Fruit fly (Drosophila melanogaster) Kc167 (cell line): ENCODE results near the gene Tbc1d8-9.

Experiments
- Myc ChIP-seq: fragments of >200 bp; optimal IDR thresholded peaks from 2 replicates; lab custom pipeline; 2017; ENCODE audit warnings: missing external identifiers
- Sin3A ChIP-seq: fragments of >200 bp; optimal IDR thresholded peaks from 2 replicates; lab custom pipeline; 2018; ENCODE audit warnings: missing external identifiers
- h ChIP-seq: fragments of >200 bp; optimal IDR thresholded peaks from 3 replicates; lab custom pipeline; 2018; ENCODE audit warnings: missing external identifiers
- insv ChIP-seq: fragments of >200 bp; optimal IDR thresholded peaks from 3 replicates; lab custom pipeline; 2018; ENCODE audit warnings: missing external identifiers
- psq ChIP-seq: fragments of >200 bp; optimal IDR thresholded peaks from 2 replicates; lab custom pipeline; 2017; ENCODE audit warnings: missing external identifiers
- ttk ChIP-seq: sonication (Bioruptor generic); optimal IDR thresholded peaks from 2 replicates; lab custom pipeline; 2017; ENCODE audit warnings: missing external identifiers

Tbc1d8-9 gene

dm6 chr3L:21363926-21364537 is 20.5 kb upstream of the Tbc1d8-9 start:
- TF ChIP-seq Myc (lab: Kevin White, UChicago) (no peak), Sin3A (lab: Kevin White, UChicago) (no peak), psq (lab: Kevin White, UChicago) (no peak), insv (lab: Kevin White, UChicago) (no peak), ttk (lab: Kevin White, UChicago) (no peak), h (no peak)

dm6 chr3L:21359879-21360278 is 16.4 kb upstream of the Tbc1d8-9 start, which contains the start of gene CG32440:
TSS of gene CG32440 (plus strand) at chr3L:21360179.
- TF ChIP-seq Myc (lab: Kevin White, UChicago), result no peak

- TF ChIP-seq ttk (lab: Kevin White, UChicago) (no peak), Sin3A (lab: Kevin White, UChicago) (no peak), psq (lab: Kevin White, UChicago) (no peak), h (no peak), Myc (lab: Kevin White, UChicago) (no peak), insv (lab: Kevin White, UChicago) (no peak)
These were observed 13.9 kb upstream of the Tbc1d8-9 start, which contains the start of gene CG32437 for dm6 chr3L:21357383-21357782. TSS of gene CG32437 (plus strand) at chr3L:21357683.

- TF ChIP-seq h (no peak), psq (lab: Kevin White, UChicago) (no peak), Sin3A (lab: Kevin White, UChicago) (no peak), Myc (lab: Kevin White, UChicago) (no peak), ttk (lab: Kevin White, UChicago) (no peak), insv (lab: Kevin White, UChicago) (no peak)
These were observed 12.9 kb upstream of the Tbc1d8-9 start, which contains the start of gene CG12971 for dm6 chr3L:21356395-21356794. TSS of gene CG12971 (minus strand) at chr3L:21356495.

dm6 chr3L:21348983-21349432 is 5.5 kb upstream of the Tbc1d8-9 start, which contains the start of gene ebd2:
TSS of gene ebd2 (minus strand) at chr3L:21349288.
- TF ChIP-seq Myc (lab: Kevin White, UChicago), result no peak
- TF ChIP-seq h, result no peak

- TF ChIP-seq ttk (lab: Kevin White, UChicago), result no peak
- no peak for TF ChIP-seq Myc (lab: Kevin White, UChicago)
- no peak for TF ChIP-seq h
- no peak for TF ChIP-seq insv (lab: Kevin White, UChicago)
- no peak for TF ChIP-seq psq (lab: Kevin White, UChicago)
- no peak for TF ChIP-seq Sin3A (lab: Kevin White, UChicago)
These were observed 3.8 kb upstream of the Tbc1d8-9 start for dm6 chr3L:21347197-21347831.

- TF ChIP-seq insv (lab: Kevin White, UChicago) (no peak), h (no peak), ttk (lab: Kevin White, UChicago) (no peak), psq (lab: Kevin White, UChicago) (no peak), Sin3A (lab: Kevin White, UChicago) (no peak), Myc (lab: Kevin White, UChicago) (no peak)
These were observed 3.1 kb upstream of the Tbc1d8-9 start for dm6 chr3L:21346463-21347196.

- TF ChIP-seq Sin3A (lab: Kevin White, UChicago), result no peak
These were observed 924 bp downstream of the Tbc1d8-9 start for dm6 chr3L:21342592-21342991.

dm6 chr3L:21334999-21335631 is 8.4 kb downstream of the Tbc1d8-9 start, which contains the start of gene Tsr1:
TSS of gene Tsr1 (plus strand) at chr3L:21335215.
- TF ChIP-seq insv (lab: Kevin White, UChicago), result no peak
- TF ChIP-seq h, result no peak
- no peak for TF ChIP-seq Myc (lab: Kevin White, UChicago)
- TF ChIP-seq Sin3A (lab: Kevin White, UChicago), result no peak
- TF ChIP-seq psq (lab: Kevin White, UChicago), result no peak
- no peak for TF ChIP-seq ttk (lab: Kevin White, UChicago)

- TF ChIP-seq psq (lab: Kevin White, UChicago), result no peak
- no peak for TF ChIP-seq Sin3A (lab: Kevin White, UChicago)
- TF ChIP-seq Myc (lab: Kevin White, UChicago), result no peak
- no peak for TF ChIP-seq insv (lab: Kevin White, UChicago)
- no peak for TF ChIP-seq h
- no peak for TF ChIP-seq ttk (lab: Kevin White, UChicago)
These were observed 18.8 kb downstream of the Tbc1d8-9 start for dm6 chr3L:21324724-21325123.

dm6 chr3L:21321807-21322503 is 21.6 kb downstream of the Tbc1d8-9 start:
- TF ChIP-seq ttk (lab: Kevin White, UChicago), result no peak
- no peak for TF ChIP-seq Myc (lab: Kevin White, UChicago)
- TF ChIP-seq insv (lab: Kevin White, UChicago), result no peak
- no peak for TF ChIP-seq psq (lab: Kevin White, UChicago)
- TF ChIP-seq Sin3A (lab: Kevin White, UChicago), result no peak
- no peak for TF ChIP-seq h
